Worm (Caenorhabditis elegans): ENCODE data around the gene T07F12.4.

DNA sequence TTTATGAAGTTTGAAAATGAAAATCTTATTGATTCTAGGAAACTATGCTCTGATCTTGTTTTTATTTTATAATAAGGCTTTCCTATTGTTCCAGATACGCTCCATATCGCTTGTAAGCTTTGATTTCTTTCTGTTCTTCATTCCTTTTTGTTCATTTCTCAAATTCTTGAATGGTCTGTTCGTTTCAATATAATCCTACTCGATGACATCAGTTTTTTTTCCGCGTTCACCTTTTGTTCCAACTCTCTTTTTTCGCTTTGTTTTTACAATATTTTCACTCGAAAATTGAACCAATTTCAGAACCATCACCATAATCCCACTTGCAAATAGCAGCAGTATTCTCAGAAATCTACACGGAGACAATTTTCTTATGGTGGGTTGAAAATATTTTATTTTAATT lies 47.1 kb upstream of the T07F12.4 start, which contains the start of gene tyra-3:
- no peak for TF ChIP-seq elt-3 (tag; optimal IDR thresholded peaks at IDR 0.05)
- TF ChIP-seq sem-4 (tag; optimal IDR thresholded peaks at IDR 0.05): no peak
- no peak for TF ChIP-seq C34F6.9 (tag; optimal IDR thresholded peaks at IDR 0.05)
- no peak for TF ChIP-seq blmp-1 (tag; optimal IDR thresholded peaks at IDR 0.05; ENCODE audit: insufficient read depth)
- TF ChIP-seq ceh-82 (tag; optimal IDR thresholded peaks at IDR 0.05): no peak
- TF ChIP-seq crh-2 (tag; optimal IDR thresholded peaks at IDR 0.05): no peak
- TF ChIP-seq elt-1 (tag; optimal IDR thresholded peaks at IDR 0.05): no peak
- no peak for TF ChIP-seq ztf-11 (tag; optimal IDR thresholded peaks at IDR 0.05)

Measured in whole organism, L2 larva.